Worm (Caenorhabditis elegans): ENCODE measurements around the gene sre-47.

ce11 chrII:13956529-13956928 is 27.9 kb downstream of the sre-47 start:
- TF ChIP-seq ztf-4 (tag; optimal IDR thresholded peaks at IDR 0.05) (no peak), snpc-4 (tag; optimal IDR thresholded peaks at IDR 0.05) (no peak), elt-3 (tag; optimal IDR thresholded peaks at IDR 0.05) (no peak), R02D3.7 (tag; optimal IDR thresholded peaks at IDR 0.05) (no peak), ceh-16 (tag; optimal IDR thresholded peaks at IDR 0.05) (no peak)
